Worm (Caenorhabditis elegans): ENCODE measurements around the gene sri-9.

DNA sequence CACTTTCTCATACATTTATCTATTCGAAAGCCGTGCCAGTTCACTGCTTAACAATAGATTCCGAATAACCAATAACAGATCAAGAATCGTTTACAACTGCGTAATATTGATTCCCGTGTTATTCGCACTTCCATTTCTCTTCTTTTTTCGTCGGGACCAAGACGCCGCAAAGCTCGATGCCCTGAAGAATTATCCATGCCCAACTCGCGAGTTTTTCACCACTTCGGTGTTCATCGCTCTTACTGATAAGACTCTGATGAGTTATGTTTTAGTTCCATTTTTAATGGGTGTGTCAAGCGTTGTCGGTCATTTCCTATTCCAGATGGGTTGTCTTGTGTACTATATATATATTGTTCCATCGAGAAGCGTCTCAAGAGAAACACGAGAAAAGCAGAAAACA, 27.9 kb upstream of the sri-9 start:
- TF ChIP-seq W03F9.2 (tag; optimal IDR thresholded peaks at IDR 0.05) (no peak), dao-5 (tag; optimal IDR thresholded peaks at IDR 0.05) (no peak)

Data from whole organism, L4/young adult.